Worm (Caenorhabditis elegans): ENCODE results near the gene F31D4.2.

The F31D4.2 gene

DNA sequence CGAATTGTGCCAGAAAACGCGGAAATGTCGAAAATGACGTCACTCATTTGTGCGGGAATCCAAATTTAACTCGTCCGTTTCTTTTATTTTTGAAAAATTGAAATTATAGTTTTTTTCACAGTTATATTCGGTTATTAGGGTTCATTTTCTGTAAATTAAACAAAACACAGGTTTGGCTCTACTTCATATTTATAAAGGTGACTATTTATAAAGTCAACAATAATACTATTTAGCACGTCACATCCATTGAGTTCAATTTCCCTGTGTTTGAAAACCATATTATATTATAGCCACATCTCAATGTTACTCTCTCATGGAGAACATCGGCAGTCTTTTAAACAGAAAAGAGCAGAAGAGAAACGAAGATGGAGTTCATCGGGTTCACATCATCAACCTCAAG, 17.3 kb upstream of the F31D4.2 start, which contains the start of gene twk-35:
Gene twk-35, plus strand, starts transcription at position 301 of the 400 bp plus-strand sequence.
- TF ChIP-seq nhr-12 (tag; optimal IDR thresholded peaks at IDR 0.05) (no peak), unc-62 (GFP tag; optimal IDR thresholded peaks at IDR 0.05) (no peak), lsy-2 (tag; optimal IDR thresholded peaks at IDR 0.05) (no peak), ham-2 (GFP tag; optimal IDR thresholded peaks at IDR 0.05) (no peak), unc-39 (tag; optimal IDR thresholded peaks at IDR 0.05) (no peak), mls-2 (tag; optimal IDR thresholded peaks at IDR 0.05) (no peak), ces-1 (GFP tag; optimal IDR thresholded peaks at IDR 0.05) (no peak), hlh-1 (tag; optimal IDR thresholded peaks at IDR 0.05) (no peak), unc-120 (tag; optimal IDR thresholded peaks at IDR 0.05; ENCODE audit: poor library complexity, severe bottlenecking) (no peak), nhr-237 (tag; optimal IDR thresholded peaks at IDR 0.05) (no peak), pha-4 (tag; optimal IDR thresholded peaks at IDR 0.05) (no peak), drap-1 (GFP tag; optimal IDR thresholded peaks at IDR 0.05) (no peak), ceh-43 (GFP tag; optimal IDR thresholded peaks at IDR 0.05) (no peak), tbx-8 (GFP tag; optimal IDR thresholded peaks at IDR 0.05) (no peak), elt-1 (tag; optimal IDR thresholded peaks at IDR 0.05; ENCODE audit: borderline replicate concordance, insufficient read depth) (no peak), ceh-83 (GFP tag; optimal IDR thresholded peaks at IDR 0.05) (no peak), M03D4.4 (tag; optimal IDR thresholded peaks at IDR 0.05) (no peak), nhr-76 (tag; optimal IDR thresholded peaks at IDR 0.05) (no peak)

ce11 chrV:20861080-20861479, 15.7 kb upstream of the F31D4.2 start, which contains the start of gene try-4:
TSS of gene try-4 (minus strand) at chrV:20861153.
- no peak for TF ChIP-seq hlh-1 (tag; optimal IDR thresholded peaks at IDR 0.05)
- TF ChIP-seq flh-1 (GFP tag; optimal IDR thresholded peaks at IDR 0.05), result no peak
- no peak for TF ChIP-seq ceh-83 (GFP tag; optimal IDR thresholded peaks at IDR 0.05)
- no peak for TF ChIP-seq nhr-28 (tag; optimal IDR thresholded peaks at IDR 0.05)
- no peak for TF ChIP-seq ham-2 (GFP tag; optimal IDR thresholded peaks at IDR 0.05)
- no peak for TF ChIP-seq nhr-76 (tag; optimal IDR thresholded peaks at IDR 0.05)
- no peak for TF ChIP-seq pha-4 (tag; optimal IDR thresholded peaks at IDR 0.05)
- no peak for TF ChIP-seq tbx-8 (GFP tag; optimal IDR thresholded peaks at IDR 0.05)
- no peak for TF ChIP-seq elt-1 (tag; optimal IDR thresholded peaks at IDR 0.05; ENCODE audit: borderline replicate concordance, insufficient read depth)
- TF ChIP-seq lin-13 (tag; optimal IDR thresholded peaks at IDR 0.05), result no peak

ce11 chrV:20853581-20854161, 8.3 kb upstream of the F31D4.2 start, which contains the start of gene F31D4.5:
TSS of gene F31D4.5 (plus strand) at chrV:20854071.
- peak; percentile 90 for TF ChIP-seq elt-3 (tag; optimal IDR thresholded peaks at IDR 0.05)
- TF ChIP-seq ces-1 (GFP tag; optimal IDR thresholded peaks at IDR 0.05), result peak; percentile 64
- no peak for TF ChIP-seq nhr-237 (tag; optimal IDR thresholded peaks at IDR 0.05)
- no peak for TF ChIP-seq sem-2 (GFP tag; optimal IDR thresholded peaks at IDR 0.05)

DNA sequence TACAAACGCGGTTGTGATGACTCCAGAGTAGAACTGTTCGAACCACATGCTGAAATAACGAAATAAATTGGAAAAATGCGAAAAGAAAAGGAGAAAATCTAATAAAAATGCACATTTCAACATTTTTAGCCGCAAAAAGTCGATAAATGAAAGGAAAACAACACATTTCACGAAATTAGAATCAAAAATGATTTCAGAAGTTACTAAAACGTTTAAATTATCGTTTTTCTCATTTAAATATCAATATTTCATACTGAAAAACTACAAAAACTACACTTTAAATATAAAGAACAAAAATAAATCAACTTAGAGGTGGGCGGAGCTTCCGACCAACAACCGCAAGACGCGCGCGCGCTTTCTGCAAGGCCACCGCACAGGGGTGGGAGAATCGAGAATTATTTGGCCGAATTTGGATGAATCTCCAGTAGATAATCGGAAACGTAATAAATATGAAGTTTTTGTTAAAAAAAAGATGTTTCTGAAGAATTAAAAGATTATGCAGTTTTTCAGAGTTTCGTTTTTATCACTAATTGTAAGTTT, 6.6 kb upstream of the F31D4.2 start, which contains the start of gene ndua-1:
Gene ndua-1, minus strand, starts transcription at position 51 of the 540 bp plus-strand sequence.
- TF ChIP-seq cnd-1 (tag; optimal IDR thresholded peaks at IDR 0.05) (no peak), tbx-8 (GFP tag; optimal IDR thresholded peaks at IDR 0.05) (no peak), ztf-11 (tag; optimal IDR thresholded peaks at IDR 0.05) (no peak), ces-1 (GFP tag; optimal IDR thresholded peaks at IDR 0.05) (peak; percentile 84), flh-1 (GFP tag; optimal IDR thresholded peaks at IDR 0.05) (no peak), bed-3 (GFP tag; optimal IDR thresholded peaks at IDR 0.05) (no peak), nhr-2 (tag; optimal IDR thresholded peaks at IDR 0.05) (peak; percentile 7), snpc-4 (tag; optimal IDR thresholded peaks at IDR 0.05) (no peak), mep-1 (tag; optimal IDR thresholded peaks at IDR 0.05) (peak; percentile 60), lin-13 (tag; optimal IDR thresholded peaks at IDR 0.05) (no peak), elt-3 (tag; optimal IDR thresholded peaks at IDR 0.05) (no peak), unc-62 (GFP tag; optimal IDR thresholded peaks at IDR 0.05) (no peak), lsy-2 (tag; optimal IDR thresholded peaks at IDR 0.05) (peak; percentile 54), pha-4 (tag; optimal IDR thresholded peaks at IDR 0.05) (peak; percentile 25), sptf-1 (tag; optimal IDR thresholded peaks at IDR 0.05) (peak; percentile 47), mab-5 (tag; optimal IDR thresholded peaks at IDR 0.05) (no peak), unc-120 (tag; optimal IDR thresholded peaks at IDR 0.05; ENCODE audit: poor library complexity, severe bottlenecking) (peak; percentile 72)

Measured in whole organism, mixed stage, embryonic.